Fruit fly (Drosophila melanogaster) whole organism, embryonic: ENCODE data around the gene morgue.
A peak's percentile ranks its signal among the peaks of the same experiment; 100 is the strongest.

Experiments
- Adf1 ChIP-seq: fragments of 200-800 bp; sonication (Bioruptor generic); IDR thresholded peaks from 2 replicates; pipeline ENCODE4 v1.3.6; 2022; ENCODE audit warnings: missing biosample characterization, missing genetic modification characterization
- B-H1 ChIP-seq: fragments of 200-800 bp; sonication (Bioruptor generic); IDR thresholded peaks from 3 replicates; pipeline ENCODE4 v1.3.6; 2022; ENCODE audit warnings: missing biosample characterization, missing genetic modification characterization
- CG10462 ChIP-seq: fragments of 200-800 bp; sonication (Bioruptor generic); optimal IDR thresholded peaks from 2 replicates; lab custom pipeline; 2016; ENCODE audit warnings: missing biosample characterization, missing genetic modification characterization
- CG10543 ChIP-seq: fragments of 200-800 bp; sonication (Bioruptor generic); optimal IDR thresholded peaks from 3 replicates; lab custom pipeline; 2017; ENCODE audit warnings: missing biosample characterization, mild to moderate bottlenecking, missing genetic modification characterization, moderate library complexity
- CG11560 ChIP-seq: fragments of 200-800 bp; sonication (Bioruptor generic); IDR thresholded peaks from 3 replicates; pipeline ENCODE4 v1.3.6; 2022; ENCODE audit warnings: missing biosample characterization, missing genetic modification characterization
- CG11723 ChIP-seq: fragments of 200-800 bp; sonication (Bioruptor generic); optimal IDR thresholded peaks from 2 replicates; lab custom pipeline; 2017; ENCODE audit warnings: missing biosample characterization, mild to moderate bottlenecking, missing genetic modification characterization
- CG12219 ChIP-seq: fragments of 200-800 bp; sonication (Bioruptor generic); optimal IDR thresholded peaks from 3 replicates; lab custom pipeline; 2018; ENCODE audit warnings: missing biosample characterization, mild to moderate bottlenecking, missing genetic modification characterization
- CG12659 ChIP-seq: fragments of 200-800 bp; sonication (Bioruptor generic); optimal IDR thresholded peaks from 3 replicates; lab custom pipeline; 2017; ENCODE audit warnings: mild to moderate bottlenecking, missing biosample characterization, missing genetic modification reagents, missing genetic modification characterization
- CG13123 ChIP-seq: fragments of 200-800 bp; sonication (Bioruptor generic); optimal IDR thresholded peaks from 2 replicates; lab custom pipeline; 2016; ENCODE audit warnings: missing biosample characterization, missing genetic modification characterization
- CG13424 ChIP-seq: fragments of 200-800 bp; sonication (Bioruptor generic); optimal IDR thresholded peaks from 2 replicates; lab custom pipeline; 2019; ENCODE audit warnings: missing biosample characterization, mild to moderate bottlenecking, missing genetic modification characterization, moderate library complexity
- CG15011 ChIP-seq: fragments of 200-800 bp; sonication (Bioruptor generic); optimal IDR thresholded peaks from 3 replicates; lab custom pipeline; 2018; ENCODE audit warnings: missing biosample characterization, mild to moderate bottlenecking, missing genetic modification characterization
- CG15696 ChIP-seq: fragments of 200-800 bp; sonication (Bioruptor generic); optimal IDR thresholded peaks from 2 replicates; lab custom pipeline; 2019; ENCODE audit warnings: missing biosample characterization, mild to moderate bottlenecking, missing genetic modification characterization, moderate library complexity
- CG16863 ChIP-seq: fragments of 200-800 bp; sonication (Bioruptor generic); optimal IDR thresholded peaks from 3 replicates; lab custom pipeline; 2016; ENCODE audit warnings: missing biosample characterization, missing genetic modification characterization
- CG3065 ChIP-seq: fragments of 200-800 bp; sonication (Bioruptor generic); optimal IDR thresholded peaks from 2 replicates; lab custom pipeline; 2016; ENCODE audit warnings: missing biosample characterization, missing genetic modification characterization
- CG3407 ChIP-seq: fragments of 200-800 bp; sonication (Bioruptor generic); optimal IDR thresholded peaks from 2 replicates; lab custom pipeline; 2018; ENCODE audit warnings: missing biosample characterization, mild to moderate bottlenecking, missing genetic modification characterization
- CG4617 ChIP-seq: fragments of 200-800 bp; sonication (Bioruptor generic); optimal IDR thresholded peaks from 3 replicates; lab custom pipeline; 2016; ENCODE audit warnings: missing biosample characterization, missing genetic modification characterization, borderline replicate concordance
- CG5953 ChIP-seq: fragments of 200-800 bp; sonication (Bioruptor generic); IDR thresholded peaks from 2 replicates; pipeline ENCODE4 v1.3.6; 2022; ENCODE audit warnings: missing biosample characterization, missing genetic modification characterization
- CG6689 ChIP-seq: fragments of 200-800 bp; sonication (Bioruptor generic); IDR thresholded peaks from 2 replicates; pipeline ENCODE4 v1.3.6; 2022; ENCODE audit warnings: missing biosample characterization, missing genetic modification characterization
- CG6813 ChIP-seq: fragments of 200-800 bp; sonication (Bioruptor generic); optimal IDR thresholded peaks from 2 replicates; lab custom pipeline; 2017; ENCODE audit warnings: missing biosample characterization, missing genetic modification characterization, mild to moderate bottlenecking, moderate library complexity, missing genetic modification reagents
- CG7928 ChIP-seq: fragments of 200-800 bp; sonication (Bioruptor generic); optimal IDR thresholded peaks from 2 replicates; lab custom pipeline; 2017; ENCODE audit warnings: missing biosample characterization, mild to moderate bottlenecking, missing genetic modification characterization
- CG8089 ChIP-seq: fragments of 200-800 bp; sonication (Bioruptor generic); optimal IDR thresholded peaks from 3 replicates; lab custom pipeline; 2016; ENCODE audit warnings: missing biosample characterization, missing genetic modification characterization
- CG9876 ChIP-seq: fragments of 200-800 bp; sonication (Bioruptor generic); optimal IDR thresholded peaks from 2 replicates; lab custom pipeline; 2016; ENCODE audit warnings: missing biosample characterization, missing genetic modification characterization
- Camta ChIP-seq: fragments of 200-800 bp; sonication (Bioruptor generic); optimal IDR thresholded peaks from 2 replicates; lab custom pipeline; 2016; ENCODE audit warnings: missing biosample characterization, missing genetic modification characterization
- D ChIP-seq, 2 experiments: fragments of 200-800 bp in 1 of 2; fragments of >200 bp in 1 of 2; sonication (Bioruptor generic) in 1 of 2; optimal IDR thresholded peaks; 2 replicates in 1 of 2; 3 replicates in 1 of 2; lab custom pipeline; 2017; ENCODE audit warnings: mild to moderate bottlenecking in 1 of 2, missing biosample characterization in 1 of 2, missing genetic modification characterization in 1 of 2, missing genetic modification reagents in 1 of 2
- Dip3 ChIP-seq: fragments of 200-800 bp; sonication (Bioruptor generic); optimal IDR thresholded peaks from 3 replicates; lab custom pipeline; 2016; ENCODE audit warnings: missing biosample characterization, missing genetic modification characterization
- Dp ChIP-seq: fragments of 200-800 bp; sonication (Bioruptor generic); optimal IDR thresholded peaks from 2 replicates; lab custom pipeline; 2018; ENCODE audit warnings: missing biosample characterization, mild to moderate bottlenecking, missing genetic modification characterization, moderate library complexity
- Dref ChIP-seq: fragments of 200-800 bp; sonication (Bioruptor generic); IDR thresholded peaks from 2 replicates; pipeline ENCODE4 v1.3.6; 2022; ENCODE audit warnings: missing biosample characterization, missing genetic modification characterization
- Ets65A ChIP-seq: fragments of 200-800 bp; sonication (Bioruptor generic); peaks from one replicate; lab custom pipeline; 2016; ENCODE audit warnings: missing biosample characterization, missing genetic modification characterization
- Hand ChIP-seq: fragments of 200-800 bp; sonication (Bioruptor generic); optimal IDR thresholded peaks from 2 replicates; lab custom pipeline; 2017; ENCODE audit warnings: mild to moderate bottlenecking, missing biosample characterization, missing genetic modification reagents, missing genetic modification characterization
- Hr51 ChIP-seq, 2 experiments: fragments of 200-800 bp; sonication (Bioruptor generic); optimal IDR thresholded peaks; 2 replicates in 1 of 2; 3 replicates in 1 of 2; lab custom pipeline; 2016 to 2018; ENCODE audit warnings: missing biosample characterization in 2 of 2, missing genetic modification characterization in 2 of 2, mild to moderate bottlenecking in 1 of 2, moderate library complexity in 1 of 2
- Kr ChIP-seq: fragments of 200-800 bp; sonication (Bioruptor generic); optimal IDR thresholded peaks from 2 replicates; lab custom pipeline; 2017; ENCODE audit warnings: missing biosample characterization, mild to moderate bottlenecking, missing genetic modification characterization
- MTF-1 ChIP-seq: fragments of 200-800 bp; sonication (Bioruptor generic); optimal IDR thresholded peaks from 2 replicates; lab custom pipeline; 2018; ENCODE audit warnings: missing biosample characterization, mild to moderate bottlenecking, missing genetic modification characterization, borderline replicate concordance
- Myb ChIP-seq: fragments of 200-800 bp; sonication (Bioruptor generic); optimal IDR thresholded peaks from 2 replicates; lab custom pipeline; 2016; ENCODE audit warnings: missing biosample characterization, missing genetic modification characterization
- Nf-YA ChIP-seq: fragments of 200-800 bp; sonication (Bioruptor generic); IDR thresholded peaks from 2 replicates; pipeline ENCODE4 v1.3.6; 2022; ENCODE audit warnings: missing biosample characterization, missing genetic modification characterization
- Pdp1 ChIP-seq, 2 experiments: fragments of 200-800 bp; sonication (Bioruptor generic); optimal IDR thresholded peaks; 3 replicates each; lab custom pipeline; 2016; ENCODE audit warnings: missing biosample characterization in 2 of 2, missing genetic modification characterization in 2 of 2, mild to moderate bottlenecking in 1 of 2, moderate library complexity in 1 of 2
- Poxn ChIP-seq: fragments of 200-800 bp; sonication (Bioruptor generic); IDR thresholded peaks from 2 replicates; pipeline ENCODE4 v1.3.6; 2022; ENCODE audit warnings: missing biosample characterization, missing genetic modification characterization
- Sox102F ChIP-seq: fragments of 200-800 bp; sonication (Bioruptor generic); optimal IDR thresholded peaks from 2 replicates; lab custom pipeline; 2018; ENCODE audit warnings: missing biosample characterization, mild to moderate bottlenecking, missing genetic modification characterization, moderate library complexity
- YL-1 ChIP-seq: fragments of 200-800 bp; sonication (Bioruptor generic); optimal IDR thresholded peaks from 3 replicates; lab custom pipeline; 2017; ENCODE audit warnings: missing biosample characterization, mild to moderate bottlenecking, missing genetic modification characterization
- gcm2 ChIP-seq: fragments of 200-800 bp; sonication (Bioruptor generic); optimal IDR thresholded peaks from 2 replicates; lab custom pipeline; 2016; ENCODE audit warnings: missing biosample characterization, missing genetic modification characterization
- gem ChIP-seq: fragments of 200-800 bp; sonication (Bioruptor generic); optimal IDR thresholded peaks from 2 replicates; lab custom pipeline; 2019; ENCODE audit warnings: missing biosample characterization, mild to moderate bottlenecking, missing genetic modification characterization, moderate library complexity
- gsb-n ChIP-seq: fragments of 200-800 bp; sonication (Bioruptor generic); optimal IDR thresholded peaks from 3 replicates; lab custom pipeline; 2018; ENCODE audit warnings: missing biosample characterization, mild to moderate bottlenecking, missing genetic modification characterization
- ind ChIP-seq: fragments of 200-800 bp; sonication (Bioruptor generic); optimal IDR thresholded peaks from 3 replicates; lab custom pipeline; 2016; ENCODE audit warnings: missing biosample characterization, missing genetic modification characterization
- jumu ChIP-seq: fragments of 200-800 bp; sonication (Bioruptor generic); optimal IDR thresholded peaks from 3 replicates; lab custom pipeline; 2016; ENCODE audit warnings: missing biosample characterization, missing genetic modification characterization
- kah ChIP-seq: fragments of 200-800 bp; sonication (Bioruptor generic); optimal IDR thresholded peaks from 2 replicates; lab custom pipeline; 2018; ENCODE audit warnings: missing biosample characterization, mild to moderate bottlenecking, missing genetic modification characterization
- oc ChIP-seq: fragments of 200-800 bp; sonication (Bioruptor generic); optimal IDR thresholded peaks from 2 replicates; lab custom pipeline; 2018; ENCODE audit warnings: missing biosample characterization, mild to moderate bottlenecking, missing genetic modification characterization, moderate library complexity
- otp ChIP-seq: fragments of 200-800 bp; sonication (Bioruptor generic); IDR thresholded peaks from 3 replicates; pipeline ENCODE4, ENCODE4 v1.3.6; 2022; ENCODE audit warnings: missing biosample characterization, missing genetic modification characterization
- pfk ChIP-seq: fragments of 200-800 bp; sonication (Bioruptor generic); optimal IDR thresholded peaks from 2 replicates; lab custom pipeline; 2018; ENCODE audit warnings: missing biosample characterization, mild to moderate bottlenecking, missing genetic modification characterization, moderate library complexity
- stwl ChIP-seq: fragments of 200-800 bp; sonication (Bioruptor generic); optimal IDR thresholded peaks from 3 replicates; lab custom pipeline; 2018; ENCODE audit warnings: missing biosample characterization, mild to moderate bottlenecking, missing genetic modification characterization, moderate library complexity
- ttk ChIP-seq: fragments of 200-800 bp; sonication (Bioruptor generic); IDR thresholded peaks from 2 replicates; pipeline ENCODE4 v2.1.2; 2022; ENCODE audit warnings: missing biosample characterization, missing genetic modification characterization
- tup ChIP-seq: fragments of 200-800 bp; sonication (Bioruptor generic); optimal IDR thresholded peaks from 2 replicates; lab custom pipeline; 2016; ENCODE audit warnings: missing biosample characterization, mild to moderate bottlenecking, missing genetic modification characterization, moderate library complexity
- zfh1 ChIP-seq: fragments of 200-800 bp; sonication (Bioruptor generic); IDR thresholded peaks from 3 replicates; pipeline ENCODE4 v1.3.6; 2022; ENCODE audit warnings: missing biosample characterization, missing genetic modification characterization

Gene morgue

dm6 chr2L:4444457-4444856 is at the start of gene morgue, which contains the start of gene Elp3 (continued):
- TF ChIP-seq Adf1 (no peak), Hr51 (GFP tag; optimal IDR thresholded peaks at IDR 0.05; lab: Kevin White, UChicago) (no peak), CG9876 (GFP tag; lab: Kevin White, UChicago) (no peak), CG16863 (GFP tag; lab: Kevin White, UChicago) (no peak), CG3065 (GFP tag; lab: Kevin White, UChicago) (no peak), CG11723 (no peak), CG13424 (tag; lab: Kevin White, UChicago) (no peak), Ets65A (no peak), YL-1 (peak; percentile 89), Nf-YA (no peak), Kr (GFP tag; lab: Kevin White, UChicago) (no peak), Dref (GFP tag; lab: Robert Waterston, UW) (peak; percentile 86), kah (no peak), Dip3 (GFP tag; lab: Kevin White, UChicago) (no peak), CG4617 (GFP tag; lab: Kevin White, UChicago) (peak; percentile 86), zfh1 (no peak), CG12659 (peak; percentile 49), jumu (GFP tag; lab: Kevin White, UChicago) (no peak), gsb-n (no peak), CG8089 (GFP tag; lab: Kevin White, UChicago) (no peak), Poxn (GFP tag; lab: Robert Waterston, UW) (no peak), pfk (GFP tag; lab: Kevin White, UChicago) (no peak), CG6813 (GFP tag; lab: Kevin White, UChicago) (no peak), CG5953 (GFP tag; lab: Robert Waterston, UW) (no peak), oc (no peak), Pdp1 (GFP tag; optimal IDR thresholded peaks at IDR 0.05; lab: Kevin White, UChicago) (peak in 1 of 2 experiments; percentile 30), otp (no peak), CG10462 (GFP tag; lab: Kevin White, UChicago) (no peak), tup (no peak), Sox102F (GFP tag; lab: Kevin White, UChicago) (no peak), CG15011 (GFP tag; lab: Kevin White, UChicago) (no peak), B-H1 (GFP tag; lab: Robert Waterston, UW) (no peak), gcm2 (no peak), Camta (GFP tag; lab: Kevin White, UChicago) (no peak), CG3407 (GFP tag; lab: Kevin White, UChicago) (no peak), CG6689 (GFP tag; lab: Robert Waterston, UW) (no peak), Dp (GFP tag; lab: Kevin White, UChicago) (peak; percentile 33), CG7928 (no peak), MTF-1 (GFP tag; lab: Kevin White, UChicago) (no peak), gem (tag; lab: Kevin White, UChicago) (no peak), D (optimal IDR thresholded peaks at IDR 0.05; lab: Kevin White, UChicago) (no peak), D (GFP tag; optimal IDR thresholded peaks at IDR 0.05; lab: Kevin White, UChicago) (no peak), ttk (no peak), CG15696 (no peak), stwl (tag; lab: Kevin White, UChicago) (peak; percentile 88), ind (no peak), Myb (peak; percentile 34), Hand (GFP tag; lab: Kevin White, UChicago) (no peak), CG10543 (GFP tag; lab: Kevin White, UChicago) (no peak), CG13123 (GFP tag; lab: Kevin White, UChicago) (no peak), CG12219 (GFP tag; lab: Kevin White, UChicago) (no peak), CG11560 (tag; lab: Robert Waterston, UW) (peak; percentile 60; the same call in 1 of the 3 replicates)
